Fruit fly (Drosophila melanogaster) whole organism, embryonic: ENCODE measurements around the gene Tengl1.

Source experiments
- Adf1 ChIP-seq: fragments of 200-800 bp; sonication (Bioruptor generic); IDR thresholded peaks from 2 replicates; pipeline ENCODE4 v1.3.6; 2022; ENCODE audit warnings: missing biosample characterization, missing genetic modification characterization
- C15 ChIP-seq: fragments of 200-800 bp; sonication (Bioruptor generic); IDR thresholded peaks from 3 replicates; pipeline ENCODE4 v1.3.6; 2022; ENCODE audit warnings: missing biosample characterization, missing genetic modification characterization
- CG10321 ChIP-seq: fragments of 200-800 bp; sonication (Bioruptor generic); IDR thresholded peaks from 2 replicates; pipeline ENCODE4 v1.3.6; 2022; ENCODE audit warnings: missing biosample characterization, missing genetic modification characterization
- CG10366 ChIP-seq: fragments of 200-800 bp; sonication (Bioruptor generic); IDR thresholded peaks from 2 replicates; pipeline ENCODE4 v1.3.6; 2022; ENCODE audit warnings: missing biosample characterization, missing genetic modification characterization
- CG11456 ChIP-seq: fragments of 200-800 bp; sonication (Bioruptor generic); IDR thresholded peaks from 3 replicates; pipeline ENCODE4 v1.3.6; 2022; ENCODE audit warnings: missing biosample characterization, missing genetic modification characterization
- CG12071 ChIP-seq: fragments of 200-800 bp; sonication (Bioruptor generic); optimal IDR thresholded peaks from 3 replicates; lab custom pipeline; 2018; ENCODE audit warnings: missing biosample characterization, mild to moderate bottlenecking, missing genetic modification characterization
- CG15479 ChIP-seq: fragments of 200-800 bp; sonication (Bioruptor generic); optimal IDR thresholded peaks from 3 replicates; lab custom pipeline; 2019; ENCODE audit warnings: missing biosample characterization, mild to moderate bottlenecking, missing genetic modification characterization, moderate library complexity
- CG15696 ChIP-seq: fragments of 200-800 bp; sonication (Bioruptor generic); optimal IDR thresholded peaks from 2 replicates; lab custom pipeline; 2019; ENCODE audit warnings: missing biosample characterization, mild to moderate bottlenecking, missing genetic modification characterization, moderate library complexity
- CG17612 ChIP-seq: fragments of 200-800 bp; sonication (Bioruptor generic); IDR thresholded peaks from 2 replicates; pipeline ENCODE4 v1.3.6; 2022; ENCODE audit warnings: missing biosample characterization, missing genetic modification characterization
- CG17802 ChIP-seq: fragments of 200-800 bp; sonication (Bioruptor generic); optimal IDR thresholded peaks from 2 replicates; lab custom pipeline; 2018; ENCODE audit warnings: missing biosample characterization, mild to moderate bottlenecking, missing genetic modification characterization, moderate library complexity
- CG30403 ChIP-seq: fragments of 200-800 bp; sonication (Bioruptor generic); optimal IDR thresholded peaks from 3 replicates; lab custom pipeline; 2016; ENCODE audit warnings: missing biosample characterization, missing genetic modification characterization
- CG3065 ChIP-seq: fragments of 200-800 bp; sonication (Bioruptor generic); optimal IDR thresholded peaks from 2 replicates; lab custom pipeline; 2016; ENCODE audit warnings: missing biosample characterization, missing genetic modification characterization
- CG31224 ChIP-seq: fragments of 200-800 bp; sonication (Bioruptor generic); IDR thresholded peaks from 2 replicates; pipeline ENCODE4 v1.3.6; 2022; ENCODE audit warnings: missing biosample characterization, missing genetic modification characterization
- CG31388 ChIP-seq: fragments of 200-800 bp; sonication (Bioruptor generic); optimal IDR thresholded peaks from 2 replicates; lab custom pipeline; 2016; ENCODE audit warnings: missing biosample characterization, missing genetic modification characterization
- CG32767 ChIP-seq: fragments of 200-800 bp; sonication (Bioruptor generic); IDR thresholded peaks from 2 replicates; pipeline ENCODE4 v1.3.6; 2022; ENCODE audit warnings: missing biosample characterization, missing genetic modification characterization
- CG32772 ChIP-seq: fragments of 200-800 bp; sonication (Bioruptor generic); IDR thresholded peaks from 2 replicates; pipeline ENCODE4 v1.3.6; 2022; ENCODE audit warnings: missing biosample characterization, missing genetic modification characterization
- CG4282 ChIP-seq: fragments of 200-800 bp; sonication (Bioruptor generic); optimal IDR thresholded peaks from 2 replicates; lab custom pipeline; 2016; ENCODE audit warnings: missing biosample characterization, missing genetic modification characterization
- CG6254 ChIP-seq: fragments of 200-800 bp; sonication (Bioruptor generic); optimal IDR thresholded peaks from 3 replicates; lab custom pipeline; 2017; ENCODE audit warnings: mild to moderate bottlenecking, missing biosample characterization, missing genetic modification reagents, missing genetic modification characterization
- CG6272 ChIP-seq: fragments of 200-800 bp; sonication (Bioruptor generic); IDR thresholded peaks from 2 replicates; pipeline ENCODE4 v1.3.6; 2022; ENCODE audit warnings: missing biosample characterization, missing genetic modification characterization
- CG7357 ChIP-seq: fragments of 200-800 bp; sonication (Bioruptor generic); IDR thresholded peaks from 3 replicates; pipeline ENCODE4 v1.3.6; 2022; ENCODE audit warnings: missing biosample characterization, missing genetic modification characterization
- CkIIα-i1 ChIP-seq: fragments of 200-800 bp; sonication (Bioruptor generic); IDR thresholded peaks from 2 replicates; pipeline ENCODE4 v1.3.6; 2022; ENCODE audit warnings: missing biosample characterization, missing genetic modification characterization
- D ChIP-seq, 2 experiments: fragments of 200-800 bp in 1 of 2; fragments of >200 bp in 1 of 2; sonication (Bioruptor generic) in 1 of 2; optimal IDR thresholded peaks; 2 replicates in 1 of 2; 3 replicates in 1 of 2; lab custom pipeline; 2017; ENCODE audit warnings: mild to moderate bottlenecking in 1 of 2, missing biosample characterization in 1 of 2, missing genetic modification characterization in 1 of 2, missing genetic modification reagents in 1 of 2
- D19A ChIP-seq: fragments of 200-800 bp; optimal IDR thresholded peaks from 3 replicates; lab custom pipeline; 2019; ENCODE audit warnings: missing biosample characterization, mild to moderate bottlenecking, missing genetic modification characterization, moderate library complexity
- Ets65A ChIP-seq: fragments of 200-800 bp; sonication (Bioruptor generic); peaks from one replicate; lab custom pipeline; 2016; ENCODE audit warnings: missing biosample characterization, missing genetic modification characterization
- Hr3 ChIP-seq: fragments of 200-800 bp; sonication (Bioruptor generic); optimal IDR thresholded peaks from 3 replicates; lab custom pipeline; 2016; ENCODE audit warnings: missing biosample characterization, missing genetic modification characterization
- Jarid2 ChIP-seq: fragments of 200-800 bp; sonication (Bioruptor generic); optimal IDR thresholded peaks from 3 replicates; lab custom pipeline; 2017; ENCODE audit warnings: mild to moderate bottlenecking, missing biosample characterization, missing genetic modification reagents, missing genetic modification characterization
- Lpt ChIP-seq: fragments of >200 bp; optimal IDR thresholded peaks from 2 replicates; lab custom pipeline; 2018; ENCODE audit warnings: missing biosample characterization, missing genetic modification characterization
- MTF-1 ChIP-seq: fragments of 200-800 bp; sonication (Bioruptor generic); optimal IDR thresholded peaks from 2 replicates; lab custom pipeline; 2018; ENCODE audit warnings: missing biosample characterization, mild to moderate bottlenecking, missing genetic modification characterization, borderline replicate concordance
- Nf-YB ChIP-seq: fragments of 200-800 bp; sonication (Bioruptor generic); optimal IDR thresholded peaks from 3 replicates; lab custom pipeline; 2019; ENCODE audit warnings: missing biosample characterization, mild to moderate bottlenecking, missing genetic modification characterization, moderate library complexity
- PHDP ChIP-seq: fragments of 200-800 bp; sonication (Bioruptor generic); optimal IDR thresholded peaks from 3 replicates; lab custom pipeline; 2018; ENCODE audit warnings: missing biosample characterization, mild to moderate bottlenecking, missing genetic modification characterization, moderate library complexity
- Poxn ChIP-seq: fragments of 200-800 bp; sonication (Bioruptor generic); IDR thresholded peaks from 2 replicates; pipeline ENCODE4 v1.3.6; 2022; ENCODE audit warnings: missing biosample characterization, missing genetic modification characterization
- Trl ChIP-seq, 3 experiments: fragments of >200 bp in 2 of 3; fragments of 200-800 bp in 1 of 3; sonication (Bioruptor generic) in 1 of 3; optimal IDR thresholded peaks; 2 replicates in 1 of 3; 3 replicates in 2 of 3; lab custom pipeline; 2016 to 2017; ENCODE audit warnings: missing biosample characterization in 1 of 3, missing genetic modification characterization in 1 of 3
- ase ChIP-seq: fragments of 200-800 bp; sonication (Bioruptor generic); IDR thresholded peaks from 3 replicates; pipeline ENCODE4 v1.3.6; 2022; ENCODE audit warnings: missing biosample characterization, missing genetic modification characterization
- eve ChIP-seq, 2 experiments: fragments of >200 bp; optimal IDR thresholded peaks; 2 replicates each; lab custom pipeline; 2017; ENCODE audit warnings: missing biosample characterization in 2 of 2, missing genetic modification characterization in 2 of 2
- exex ChIP-seq: fragments of 200-800 bp; sonication (Bioruptor generic); optimal IDR thresholded peaks from 4 replicates; lab custom pipeline; 2018; ENCODE audit warnings: missing biosample characterization, mild to moderate bottlenecking, missing genetic modification characterization, moderate library complexity
- fu2 ChIP-seq: fragments of 200-800 bp; sonication (Bioruptor generic); optimal IDR thresholded peaks from 2 replicates; lab custom pipeline; 2016; ENCODE audit warnings: missing biosample characterization, missing genetic modification characterization
- hb ChIP-seq: fragments of 200-800 bp; sonication (Bioruptor generic); IDR thresholded peaks from 3 replicates; pipeline ENCODE4 v1.3.6; 2022; ENCODE audit warnings: missing biosample characterization, missing genetic modification characterization; ENCODE audit not compliant: partially characterized antibody
- pan ChIP-seq, 4 experiments: fragments of >200 bp in 3 of 4; fragments of 200-800 bp in 1 of 4; sonication (Bioruptor generic) in 1 of 4; optimal IDR thresholded peaks in 3 of 4; IDR thresholded peaks in 1 of 4; 2 replicates each; pipeline versions ENCODE4 v1.3.6 to Lab custom; 2017 to 2022; ENCODE audit warnings: missing biosample characterization in 2 of 4, missing genetic modification characterization in 2 of 4, mixed read lengths in 1 of 4
- pb ChIP-seq: fragments of 200-800 bp; sonication (Bioruptor generic); optimal IDR thresholded peaks from 3 replicates; lab custom pipeline; 2016; ENCODE audit warnings: missing biosample characterization, missing genetic modification characterization
- row ChIP-seq: fragments of 200-800 bp; sonication (Bioruptor generic); IDR thresholded peaks from 3 replicates; pipeline ENCODE4 v1.3.6; 2022; ENCODE audit warnings: missing biosample characterization, missing genetic modification characterization
- sd ChIP-seq: fragments of 200-800 bp; sonication (Bioruptor generic); optimal IDR thresholded peaks from 3 replicates; lab custom pipeline; 2018; ENCODE audit warnings: missing biosample characterization, mild to moderate bottlenecking, missing genetic modification characterization, moderate library complexity
- sens ChIP-seq: fragments of 200-800 bp; sonication (Bioruptor generic); peaks from one replicate; lab custom pipeline; 2016; ENCODE audit warnings: missing biosample characterization, missing genetic modification characterization
- sisA ChIP-seq: fragments of 200-800 bp; sonication (Bioruptor generic); IDR thresholded peaks from 2 replicates; pipeline ENCODE4 v1.3.6; 2022; ENCODE audit warnings: missing biosample characterization, missing genetic modification characterization
- sna ChIP-seq: fragments of 200-800 bp; sonication (Bioruptor generic); IDR thresholded peaks from 2 replicates; pipeline ENCODE4 v1.3.6; 2022; ENCODE audit warnings: missing biosample characterization, missing genetic modification characterization; ENCODE audit not compliant: partially characterized antibody
- sob ChIP-seq: fragments of 200-800 bp; sonication (Bioruptor generic); IDR thresholded peaks from 2 replicates; pipeline ENCODE4 v1.3.6; 2022; ENCODE audit warnings: missing biosample characterization, missing genetic modification characterization
- stwl ChIP-seq: fragments of 200-800 bp; sonication (Bioruptor generic); optimal IDR thresholded peaks from 3 replicates; lab custom pipeline; 2018; ENCODE audit warnings: missing biosample characterization, mild to moderate bottlenecking, missing genetic modification characterization, moderate library complexity
- vvl ChIP-seq: fragments of 200-800 bp; sonication (Bioruptor generic); IDR thresholded peaks from 2 replicates; pipeline ENCODE4 v1.3.6; 2022; ENCODE audit warnings: missing biosample characterization, missing genetic modification characterization
- wor ChIP-seq: fragments of 200-800 bp; sonication (Bioruptor generic); IDR thresholded peaks from 2 replicates; pipeline ENCODE4 v1.3.6; 2022; ENCODE audit warnings: missing biosample characterization, missing genetic modification characterization

Gene Tengl1

dm6 chr2L:2249578-2249977 is 9.2 kb upstream of the Tengl1 start (continued):
- TF ChIP-seq D (optimal IDR thresholded peaks at IDR 0.05; lab: Kevin White, UChicago) (no peak), D (GFP tag; optimal IDR thresholded peaks at IDR 0.05; lab: Kevin White, UChicago) (no peak), CG4282 (GFP tag; lab: Kevin White, UChicago) (no peak), Ets65A (GFP tag; lab: Kevin White, UChicago) (peak; percentile 93), pan (optimal IDR thresholded peaks at IDR 0.05; lab: Kevin White, UChicago) (no peak), pan (GFP tag; optimal IDR thresholded peaks at IDR 0.05 in 1 of 2, IDR thresholded peaks at IDR 0.05 in 1 of 2) (peak in 1 of 2 experiments; percentile 36), CG7357 (0 out of 3 replicates have a peak, but pooled peaks have one; percentile 30), sens (GFP tag; lab: Kevin White, UChicago) (peak; percentile 70), CG32767 (GFP tag; lab: Robert Waterston, UW) (no peak)
- TF ChIP-seq, all 482 proteins: peak for 18

dm6 chr2L:2242783-2243182 is 2.4 kb upstream of the Tengl1 start:
- TF ChIP-seq CG15479: no peak
- no peak for TF ChIP-seq eve (GFP tag; optimal IDR thresholded peaks at IDR 0.05; lab: Kevin White, UChicago)
- no peak for TF ChIP-seq Nf-YB (GFP tag; lab: Kevin White, UChicago)
- TF ChIP-seq CkIIα-i1 (GFP tag; lab: Robert Waterston, UW): no peak
- no peak for TF ChIP-seq Lpt (GFP tag; lab: Kevin White, UChicago)
- no peak for TF ChIP-seq CG10366
- TF ChIP-seq Hr3 (GFP tag; lab: Kevin White, UChicago): no peak
- no peak for TF ChIP-seq CG11456 (GFP tag; lab: Robert Waterston, UW)
- TF ChIP-seq D19A: no peak
- no peak for TF ChIP-seq sd
- TF ChIP-seq CG6272 (GFP tag; lab: Robert Waterston, UW): no peak
- TF ChIP-seq fu2 (GFP tag; lab: Kevin White, UChicago): no peak
- no peak for TF ChIP-seq sob (GFP tag; lab: Robert Waterston, UW)
- no peak for TF ChIP-seq CG15696 (tag; lab: Kevin White, UChicago)
- no peak for TF ChIP-seq CG3065 (GFP tag; lab: Kevin White, UChicago)

- TF ChIP-seq C15 (GFP tag; lab: Robert Waterston, UW) (no peak), Jarid2 (GFP tag; lab: Kevin White, UChicago) (peak; percentile 80), CG17612 (no peak), CG31388 (GFP tag; lab: Kevin White, UChicago) (no peak), sna (GFP tag; lab: Robert Waterston, UW) (peak; percentile 50; the same call in 1 of the 2 replicates), pb (GFP tag; lab: Kevin White, UChicago) (no peak), CG6254 (GFP tag; lab: Kevin White, UChicago) (no peak), MTF-1 (no peak), exex (tag; lab: Kevin White, UChicago) (no peak), CG10321 (GFP tag; lab: Robert Waterston, UW) (no peak), CG31224 (GFP tag; lab: Robert Waterston, UW) (no peak), CG32767 (GFP tag; lab: Robert Waterston, UW) (no peak), Nf-YB (GFP tag; lab: Kevin White, UChicago) (no peak), Trl (optimal IDR thresholded peaks at IDR 0.05; lab: Kevin White, UChicago) (peak; percentile 90 to 93), Trl (GFP tag; optimal IDR thresholded peaks at IDR 0.05; lab: Kevin White, UChicago) (no peak), Adf1 (GFP tag; lab: Robert Waterston, UW) (no peak), hb (GFP tag; lab: Robert Waterston, UW) (no peak), CG32772 (no peak), wor (GFP tag; lab: Robert Waterston, UW) (no peak), ase (GFP tag; lab: Robert Waterston, UW) (no peak), sisA (GFP tag; lab: Robert Waterston, UW) (no peak), vvl (GFP tag; lab: Robert Waterston, UW) (peak; percentile 40; the same call in 1 of the 2 replicates), stwl (tag; lab: Kevin White, UChicago) (no peak), CG12071 (GFP tag; lab: Kevin White, UChicago) (no peak), CG30403 (GFP tag; lab: Kevin White, UChicago) (no peak), row (GFP tag; lab: Robert Waterston, UW) (no peak), CG17802 (no peak), PHDP (tag; lab: Kevin White, UChicago) (no peak), sens (GFP tag; lab: Kevin White, UChicago) (no peak), Poxn (GFP tag; lab: Robert Waterston, UW) (no peak)
Observed at dm6 chr2L:2242139-2242538, 1.7 kb upstream of the Tengl1 start, which contains the start of gene CG4267. TSS of gene CG4267 (plus strand) at chr2L:2242378.
